Worm (Caenorhabditis elegans): ENCODE results near the gene ttll-11.
A peak's percentile ranks its signal among the peaks of the same experiment; 100 is the strongest.
"Not testable (repeated sequence)": the region's sequence is repeated elsewhere in the genome, so short reads cannot be mapped to it uniquely, and the experiment has no call there.

Gene ttll-11

ce11 chrIV:8691486-8691885 is 6.0 kb upstream of the ttll-11 start, which contains the start of the genes hst-1 and ints-6:
Gene hst-1, minus strand, starts transcription at chrIV:8691513.
Gene ints-6, plus strand, starts transcription at chrIV:8691745.
- no peak for TF ChIP-seq nhr-23 (tag; optimal IDR thresholded peaks at IDR 0.05)
- TF ChIP-seq alr-1 (tag; optimal IDR thresholded peaks at IDR 0.05) = no peak
- TF ChIP-seq F13H6.1 (tag; optimal IDR thresholded peaks at IDR 0.05) = peak; percentile 19
- no peak for TF ChIP-seq ztf-11 (tag; optimal IDR thresholded peaks at IDR 0.05)
- TF ChIP-seq aly-2 (tag; optimal IDR thresholded peaks at IDR 0.05) = no peak
- no peak for TF ChIP-seq unc-62 (GFP tag; optimal IDR thresholded peaks at IDR 0.05)
- TF ChIP-seq blmp-1 (tag; optimal IDR thresholded peaks at IDR 0.05; ENCODE audit: insufficient read depth) = no peak
- TF ChIP-seq elt-3 (tag; optimal IDR thresholded peaks at IDR 0.05) = no peak
- TF ChIP-seq gmeb-1 (tag; optimal IDR thresholded peaks at IDR 0.05) = peak; percentile 36
- TF ChIP-seq ama-1 (optimal IDR thresholded peaks at IDR 0.05) = no peak
- TF ChIP-seq ZK546.5 (tag; optimal IDR thresholded peaks at IDR 0.05) = no peak
- TF ChIP-seq unc-55 (GFP tag; optimal IDR thresholded peaks at IDR 0.05) = peak; percentile 26
- TF ChIP-seq Y55F3AM.14 (GFP tag; optimal IDR thresholded peaks at IDR 0.05) = no peak
- TF ChIP-seq lsy-2 (tag; optimal IDR thresholded peaks at IDR 0.05) = peak in 1 of 2 experiments; percentile 31
- TF ChIP-seq nhr-237 (tag; optimal IDR thresholded peaks at IDR 0.05) = no peak
- no peak for TF ChIP-seq dmd-4 (tag; optimal IDR thresholded peaks at IDR 0.05)
- TF ChIP-seq C34F6.9 (tag; optimal IDR thresholded peaks at IDR 0.05) = peak; percentile 6
- TF ChIP-seq sma-3 (GFP tag; optimal IDR thresholded peaks at IDR 0.05) = peak; percentile 15
- TF ChIP-seq peb-1 (tag; optimal IDR thresholded peaks at IDR 0.05) = no peak
- TF ChIP-seq lin-13 (GFP tag; optimal IDR thresholded peaks at IDR 0.05) = no peak
- no peak for TF ChIP-seq nhr-10 (tag; optimal IDR thresholded peaks at IDR 0.05)

ce11 chrIV:8705504-8705903 is 8.0 kb downstream of the ttll-11 start, which contains the start of gene H23L24.4:
Gene H23L24.4, minus strand, starts transcription at chrIV:8705604.
- TF ChIP-seq mab-5 (tag; optimal IDR thresholded peaks at IDR 0.05) (no peak), ceh-82 (tag; optimal IDR thresholded peaks at IDR 0.05) (no peak), lin-13 (GFP tag; optimal IDR thresholded peaks at IDR 0.05) (no peak), mdl-1 (tag; optimal IDR thresholded peaks at IDR 0.05) (no peak), nhr-129 (tag; optimal IDR thresholded peaks at IDR 0.05) (no peak), nhr-11 (tag; optimal IDR thresholded peaks at IDR 0.05) (no peak), peb-1 (tag; optimal IDR thresholded peaks at IDR 0.05) (no peak), mbf-1 (tag; optimal IDR thresholded peaks at IDR 0.05) (no peak), unc-55 (GFP tag; optimal IDR thresholded peaks at IDR 0.05) (no peak), Y55F3AM.14 (GFP tag; optimal IDR thresholded peaks at IDR 0.05) (no peak), F13H6.1 (tag; optimal IDR thresholded peaks at IDR 0.05) (no peak), blmp-1 (tag; optimal IDR thresholded peaks at IDR 0.05; ENCODE audit: insufficient read depth) (no peak), alr-1 (tag; optimal IDR thresholded peaks at IDR 0.05) (no peak), nhr-77 (tag; optimal IDR thresholded peaks at IDR 0.05) (no peak), C34F6.9 (tag; optimal IDR thresholded peaks at IDR 0.05) (no peak), fos-1 (tag; optimal IDR thresholded peaks at IDR 0.05) (no peak), zag-1 (tag; optimal IDR thresholded peaks at IDR 0.05) (no peak), crh-2 (tag; optimal IDR thresholded peaks at IDR 0.05) (no peak), nhr-21 (tag; optimal IDR thresholded peaks at IDR 0.05) (no peak)

ce11 chrIV:8708046-8708445 is 10.5 kb downstream of the ttll-11 start:
- TF ChIP-seq ceh-16 (tag; optimal IDR thresholded peaks at IDR 0.05) (no peak), lsy-2 (tag; optimal IDR thresholded peaks at IDR 0.05) (no peak), unc-62 (GFP tag; optimal IDR thresholded peaks at IDR 0.05) (no peak), blmp-1 (tag; optimal IDR thresholded peaks at IDR 0.05; ENCODE audit: insufficient read depth) (no peak), C34F6.9 (tag; optimal IDR thresholded peaks at IDR 0.05) (no peak), ztf-11 (tag; optimal IDR thresholded peaks at IDR 0.05) (no peak), nhr-6 (tag; optimal IDR thresholded peaks at IDR 0.05) (no peak), F13H6.1 (tag; optimal IDR thresholded peaks at IDR 0.05) (no peak), ama-1 (optimal IDR thresholded peaks at IDR 0.05) (no peak)

ce11 chrIV:8715032-8715431 is 17.5 kb downstream of the ttll-11 start, which contains the start of the genes parg-2 and ipla-5:
Gene parg-2, minus strand, starts transcription at chrIV:8715132.
Gene ipla-5, plus strand, starts transcription at chrIV:8715247.
- TF ChIP-seq lin-13 (GFP tag; optimal IDR thresholded peaks at IDR 0.05); nhr-25 (tag; optimal IDR thresholded peaks at IDR 0.05); unc-62 (GFP tag; optimal IDR thresholded peaks at IDR 0.05): not testable (repeated sequence)

- no peak for TF ChIP-seq nhr-11 (tag; optimal IDR thresholded peaks at IDR 0.05)
- TF ChIP-seq lin-13 (GFP tag; optimal IDR thresholded peaks at IDR 0.05) = no peak
- no peak for TF ChIP-seq zag-1 (tag; optimal IDR thresholded peaks at IDR 0.05)
- TF ChIP-seq nhr-21 (tag; optimal IDR thresholded peaks at IDR 0.05) = no peak
- TF ChIP-seq F13H6.1 (tag; optimal IDR thresholded peaks at IDR 0.05) = no peak
- TF ChIP-seq fos-1 (tag; optimal IDR thresholded peaks at IDR 0.05) = no peak
- no peak for TF ChIP-seq unc-62 (GFP tag; optimal IDR thresholded peaks at IDR 0.05)
- no peak for TF ChIP-seq mdl-1 (tag; optimal IDR thresholded peaks at IDR 0.05)
- no peak for TF ChIP-seq gmeb-1 (tag; optimal IDR thresholded peaks at IDR 0.05)
- no peak for TF ChIP-seq sma-3 (GFP tag; optimal IDR thresholded peaks at IDR 0.05)
- no peak for TF ChIP-seq lsy-2 (tag; optimal IDR thresholded peaks at IDR 0.05)
- TF ChIP-seq elt-1 (tag; optimal IDR thresholded peaks at IDR 0.05) = no peak
- no peak for TF ChIP-seq mab-5 (tag; optimal IDR thresholded peaks at IDR 0.05)
- TF ChIP-seq egl-27 (tag; optimal IDR thresholded peaks at IDR 0.05) = no peak
- no peak for TF ChIP-seq lin-39 (tag; optimal IDR thresholded peaks at IDR 0.05)
- no peak for TF ChIP-seq nhr-237 (tag; optimal IDR thresholded peaks at IDR 0.05)
- TF ChIP-seq nhr-77 (tag; optimal IDR thresholded peaks at IDR 0.05) = no peak
- TF ChIP-seq skn-1 (tag; optimal IDR thresholded peaks at IDR 0.05) = no peak
- TF ChIP-seq ztf-4 (tag; optimal IDR thresholded peaks at IDR 0.05) = no peak
Measured at ce11 chrIV:8718153-8718552, 20.6 kb downstream of the ttll-11 start, which contains the start of gene H23L24.1. Gene H23L24.1, plus strand, starts transcription at chrIV:8718453.
